Fruit fly (Drosophila melanogaster): ENCODE measurements around the gene CG8478.

The CG8478 gene

dm6 chr3R:9784341-9785062 is 21.1 kb downstream of the CG8478 start, which contains the start of the genes MtnA and CG8500 (continued):
- TF ChIP-seq pzg (GFP tag; optimal IDR thresholded peaks at IDR 0.05): peak; percentile 67
- peak; percentile 81 for TF ChIP-seq Med (GFP tag)
- TF ChIP-seq CG10565 (GFP tag; optimal IDR thresholded peaks at IDR 0.05): no peak
- TF ChIP-seq B-H2 (GFP tag; optimal IDR thresholded peaks at IDR 0.05): peak; percentile 15
- TF ChIP-seq CG7987 (GFP tag; optimal IDR thresholded peaks at IDR 0.05): peak; percentile 30
- no peak for TF ChIP-seq CG11696 (GFP tag; IDR thresholded peaks at IDR 0.05)
- TF ChIP-seq HmgZ (tag; optimal IDR thresholded peaks at IDR 0.05): peak; percentile 87
- no peak for TF ChIP-seq Dip3 (GFP tag; optimal IDR thresholded peaks at IDR 0.05)
- TF ChIP-seq dm (GFP tag; optimal IDR thresholded peaks at IDR 0.05): peak; percentile 3
- TF ChIP-seq Mes4 (GFP tag; optimal IDR thresholded peaks at IDR 0.05): no peak
- TF ChIP-seq pb (GFP tag; optimal IDR thresholded peaks at IDR 0.05): no peak
- no peak for TF ChIP-seq Optix (GFP tag; IDR thresholded peaks at IDR 0.05)
- peak; percentile 93 for TF ChIP-seq crol (GFP tag; IDR thresholded peaks at IDR 0.05)
- peak; percentile 75; the same call in 2 of the 3 replicates for TF ChIP-seq CG34422 (GFP tag; IDR thresholded peaks at IDR 0.05)
- no peak for TF ChIP-seq Lpt (GFP tag; optimal IDR thresholded peaks at IDR 0.05)
- TF ChIP-seq CG6765 (GFP tag; optimal IDR thresholded peaks at IDR 0.05): no peak
- 0 out of 3 replicates have a peak, but pooled peaks have one; percentile 24 for TF ChIP-seq HLH4C (GFP tag; IDR thresholded peaks at IDR 0.05; ENCODE audit: partially characterized antibody)
- TF ChIP-seq stc (GFP tag; IDR thresholded peaks at IDR 0.05): 0 out of 2 replicates have a peak, but pooled peaks have one; percentile 16
- 0 out of 2 replicates have a peak, but pooled peaks have one; percentile 28 for TF ChIP-seq Dref (GFP tag; IDR thresholded peaks at IDR 0.05)
- TF ChIP-seq CG17361 (GFP tag; IDR thresholded peaks at IDR 0.05): no peak
- peak; percentile 87 for TF ChIP-seq onecut (GFP tag; IDR thresholded peaks at IDR 0.05)
- no peak for TF ChIP-seq CG8290 (GFP tag; optimal IDR thresholded peaks at IDR 0.05)
- TF ChIP-seq CG8290 (tag; optimal IDR thresholded peaks at IDR 0.05): peak in 1 of 2 experiments; percentile 62
- TF ChIP-seq Ets65A (GFP tag): peak; percentile 77
- peak; percentile 37 for TF ChIP-seq CG10543 (GFP tag; optimal IDR thresholded peaks at IDR 0.05)
- peak; percentile 55 for TF ChIP-seq Fer1 (GFP tag; optimal IDR thresholded peaks at IDR 0.05)
- peak; percentile 13 for TF ChIP-seq caup (GFP tag; optimal IDR thresholded peaks at IDR 0.05; ENCODE audit: severe bottlenecking)
- no peak for TF ChIP-seq CG6272 (GFP tag; IDR thresholded peaks at IDR 0.05)
- TF ChIP-seq Hr3 (GFP tag; optimal IDR thresholded peaks at IDR 0.05): no peak
- TF ChIP-seq Stat92E (GFP tag; optimal IDR thresholded peaks at IDR 0.05): no peak
- TF ChIP-seq emc (GFP tag; optimal IDR thresholded peaks at IDR 0.05): no peak
- no peak for TF ChIP-seq al (GFP tag; IDR thresholded peaks at IDR 0.05)
- TF ChIP-seq seq (GFP tag; IDR thresholded peaks at IDR 0.05): peak; percentile 31; the same call in 1 of the 2 replicates
- no peak for TF ChIP-seq ind (GFP tag; optimal IDR thresholded peaks at IDR 0.05)
- TF ChIP-seq Adf1 (GFP tag; IDR thresholded peaks at IDR 0.05): peak; percentile 45; the same call in 1 of the 2 replicates
- no peak for TF ChIP-seq CG8388 (GFP tag; optimal IDR thresholded peaks at IDR 0.05)
- TF ChIP-seq CG4404 (GFP tag; IDR thresholded peaks at IDR 0.05): no peak
- peak; percentile 68 for TF ChIP-seq E2f2 (GFP tag; IDR thresholded peaks at IDR 0.05)
- TF ChIP-seq Opbp (GFP tag; IDR thresholded peaks at IDR 0.05; ENCODE audit: partially characterized antibody): 0 out of 3 replicates have a peak, but pooled peaks have one; percentile 24
- TF ChIP-seq NC2α (GFP tag; optimal IDR thresholded peaks at IDR 0.05): no peak
- TF ChIP-seq CG14014 (GFP tag; IDR thresholded peaks at IDR 0.05): no peak
- TF ChIP-seq Dbx (GFP tag; IDR thresholded peaks at IDR 0.05): no peak
- TF ChIP-seq CkIIα-i1 (GFP tag; IDR thresholded peaks at IDR 0.05): no peak
- 0 out of 2 replicates have a peak, but pooled peaks have one; percentile 12 for TF ChIP-seq Ptx1 (GFP tag; IDR thresholded peaks at IDR 0.05)
- TF ChIP-seq Hmr (GFP tag; optimal IDR thresholded peaks at IDR 0.05): peak; percentile 79
- TF ChIP-seq CG8944 (GFP tag; optimal IDR thresholded peaks at IDR 0.05): no peak
- peak; percentile 40 for TF ChIP-seq sug (tag; optimal IDR thresholded peaks at IDR 0.05)
- peak; percentile 19; the same call in 1 of the 2 replicates for TF ChIP-seq tna (GFP tag; IDR thresholded peaks at IDR 0.05; ENCODE audit: partially characterized antibody)
- no peak for TF ChIP-seq crc (GFP tag; optimal IDR thresholded peaks at IDR 0.05)
- TF ChIP-seq nerfin-2 (GFP tag; IDR thresholded peaks at IDR 0.05; ENCODE audit: partially characterized antibody): no peak

Data from whole organism, embryonic.